Worm (Caenorhabditis elegans): Measurements from ENCODE around the gene pfn-3.

- TF ChIP-seq ztf-23 (GFP tag; IDR thresholded peaks at IDR 0.05) (0 out of 2 replicates have a peak, but pooled peaks have one; percentile 38), cog-1 (tag; optimal IDR thresholded peaks at IDR 0.05) (peak; percentile 54), flt-1 (GFP tag; IDR thresholded peaks at IDR 0.05) (peak; percentile 67; the same call in 1 of the 2 replicates), ref-1 (GFP tag; conservative IDR thresholded peaks at IDR 0.05) (no peak), med-1 (GFP tag; optimal IDR thresholded peaks at IDR 0.05; ENCODE audit: insufficient read depth) (no peak), T22C8.4 (GFP tag; IDR thresholded peaks at IDR 0.05) (peak; percentile 76), ztf-29 (GFP tag; IDR thresholded peaks at IDR 0.05) (no peak), tab-1 (GFP tag; IDR thresholded peaks at IDR 0.05) (no peak), klf-2 (GFP tag; conservative IDR thresholded peaks at IDR 0.05) (no peak)
Observed at ce11 chrX:1103702-1104262, 23.3 kb upstream of the pfn-3 start, which contains the start of gene ife-4.
